Fruit fly (Drosophila melanogaster) whole organism, embryonic: ENCODE data around the gene Hsp22.

Source experiments
- ATbp ChIP-seq: fragments of 200-800 bp; sonication (Bioruptor generic); optimal IDR thresholded peaks from 2 replicates; lab custom pipeline; 2017; ENCODE audit warnings: missing biosample characterization, mild to moderate bottlenecking, missing genetic modification characterization, missing genetic modification reagents
- Atf3 ChIP-seq: fragments of 200-800 bp; sonication (Bioruptor generic); optimal IDR thresholded peaks from 3 replicates; lab custom pipeline; 2016; ENCODE audit warnings: missing biosample characterization, missing genetic modification characterization
- Blimp-1 ChIP-seq: fragments of 200-800 bp; sonication (Bioruptor generic); optimal IDR thresholded peaks from 3 replicates; lab custom pipeline; 2018; ENCODE audit warnings: missing biosample characterization, missing genetic modification characterization, mild to moderate bottlenecking, moderate library complexity, missing genetic modification reagents
- CG11085 ChIP-seq: fragments of 200-800 bp; sonication (Bioruptor generic); IDR thresholded peaks from 2 replicates; pipeline ENCODE4 v1.3.6; 2022; ENCODE audit warnings: missing biosample characterization, missing genetic modification characterization
- CG11093 ChIP-seq: fragments of 200-800 bp; sonication (Bioruptor generic); IDR thresholded peaks from 3 replicates; pipeline ENCODE4 v1.3.6; 2022; ENCODE audit warnings: missing biosample characterization, missing genetic modification characterization
- CG12155 ChIP-seq: fragments of 200-800 bp; sonication (Bioruptor generic); optimal IDR thresholded peaks from 3 replicates; lab custom pipeline; 2016; ENCODE audit warnings: missing biosample characterization, missing genetic modification characterization
- CG12744 ChIP-seq: fragments of 200-800 bp; sonication (Bioruptor generic); optimal IDR thresholded peaks from 2 replicates; lab custom pipeline; 2016; ENCODE audit warnings: missing biosample characterization, missing genetic modification characterization
- CG13287 ChIP-seq: fragments of 200-800 bp; sonication (Bioruptor generic); IDR thresholded peaks from 2 replicates; pipeline ENCODE4 v1.3.6; 2022; ENCODE audit warnings: missing biosample characterization, missing genetic modification characterization; ENCODE audit not compliant: partially characterized antibody
- CG13296 ChIP-seq: fragments of 200-800 bp; sonication (Bioruptor generic); optimal IDR thresholded peaks from 3 replicates; lab custom pipeline; 2018; ENCODE audit warnings: missing biosample characterization, mild to moderate bottlenecking, missing genetic modification characterization
- CG13894 ChIP-seq: fragments of 200-800 bp; sonication (Bioruptor generic); optimal IDR thresholded peaks from 3 replicates; lab custom pipeline; 2018; ENCODE audit warnings: missing biosample characterization, mild to moderate bottlenecking, missing genetic modification characterization, moderate library complexity
- CG15514 ChIP-seq: fragments of 200-800 bp; sonication (Bioruptor generic); optimal IDR thresholded peaks from 3 replicates; lab custom pipeline; 2017; ENCODE audit warnings: missing biosample characterization, missing genetic modification characterization, mild to moderate bottlenecking, moderate library complexity, missing genetic modification reagents
- CG1603 ChIP-seq: fragments of 200-800 bp; sonication (Bioruptor generic); optimal IDR thresholded peaks from 2 replicates; lab custom pipeline; 2019; ENCODE audit warnings: missing biosample characterization, mild to moderate bottlenecking, missing genetic modification characterization, moderate library complexity
- CG17359 ChIP-seq: fragments of 200-800 bp; sonication (Bioruptor generic); optimal IDR thresholded peaks from 3 replicates; lab custom pipeline; 2018; ENCODE audit warnings: missing biosample characterization, mild to moderate bottlenecking, missing genetic modification characterization, moderate library complexity
- CG2875 ChIP-seq: fragments of 200-800 bp; sonication (Bioruptor generic); optimal IDR thresholded peaks from 2 replicates; lab custom pipeline; 2017; ENCODE audit warnings: missing biosample characterization, mild to moderate bottlenecking, missing genetic modification characterization, missing genetic modification reagents
- CG30020 ChIP-seq: fragments of 200-800 bp; optimal IDR thresholded peaks from 2 replicates; lab custom pipeline; 2019; ENCODE audit warnings: missing biosample characterization, mild to moderate bottlenecking, missing genetic modification characterization, moderate library complexity
- CG30431 ChIP-seq: fragments of 200-800 bp; sonication (Bioruptor generic); optimal IDR thresholded peaks from 2 replicates; lab custom pipeline; 2017; ENCODE audit warnings: missing biosample characterization, missing genetic modification characterization
- CG34224 ChIP-seq: fragments of 200-800 bp; sonication (Bioruptor generic); IDR thresholded peaks from 3 replicates; pipeline ENCODE4 v1.3.6; 2022; ENCODE audit warnings: missing biosample characterization, missing genetic modification characterization; ENCODE audit not compliant: partially characterized antibody
- CG34376 ChIP-seq: fragments of 200-800 bp; sonication (Bioruptor generic); optimal IDR thresholded peaks from 2 replicates; lab custom pipeline; 2018; ENCODE audit warnings: missing biosample characterization, mild to moderate bottlenecking, missing genetic modification characterization
- CG3995 ChIP-seq: fragments of 200-800 bp; sonication (Bioruptor generic); optimal IDR thresholded peaks from 3 replicates; lab custom pipeline; 2016; ENCODE audit warnings: missing biosample characterization, missing genetic modification characterization
- CG4328 ChIP-seq: fragments of 200-800 bp; sonication (Bioruptor generic); optimal IDR thresholded peaks from 3 replicates; lab custom pipeline; 2017; ENCODE audit warnings: missing biosample characterization, missing genetic modification reagents, missing genetic modification characterization
- CG43689 ChIP-seq: fragments of 200-800 bp; sonication (Bioruptor generic); IDR thresholded peaks from 2 replicates; pipeline ENCODE4 v1.3.6; 2022; ENCODE audit warnings: missing biosample characterization, missing genetic modification characterization
- CG6854 ChIP-seq: fragments of 200-800 bp; sonication (Bioruptor generic); optimal IDR thresholded peaks from 3 replicates; lab custom pipeline; 2017; ENCODE audit warnings: missing biosample characterization, mild to moderate bottlenecking, missing genetic modification characterization
- CG7987 ChIP-seq: fragments of 200-800 bp; sonication (Bioruptor generic); optimal IDR thresholded peaks from 2 replicates; lab custom pipeline; 2018; ENCODE audit warnings: missing biosample characterization, mild to moderate bottlenecking, missing genetic modification characterization, moderate library complexity
- CG8388 ChIP-seq: fragments of 200-800 bp; sonication (Bioruptor generic); optimal IDR thresholded peaks from 2 replicates; lab custom pipeline; 2019; ENCODE audit warnings: missing biosample characterization, mild to moderate bottlenecking, missing genetic modification characterization, moderate library complexity
- CG9437 ChIP-seq: fragments of 200-800 bp; sonication (Bioruptor generic); optimal IDR thresholded peaks from 2 replicates; lab custom pipeline; 2018; ENCODE audit warnings: missing biosample characterization, mild to moderate bottlenecking, missing genetic modification characterization
- Dp ChIP-seq: fragments of 200-800 bp; sonication (Bioruptor generic); optimal IDR thresholded peaks from 2 replicates; lab custom pipeline; 2018; ENCODE audit warnings: missing biosample characterization, mild to moderate bottlenecking, missing genetic modification characterization, moderate library complexity
- E2f2 ChIP-seq: fragments of 200-800 bp; sonication (Bioruptor generic); IDR thresholded peaks from 2 replicates; pipeline ENCODE4 v1.3.6; 2022; ENCODE audit warnings: missing biosample characterization, missing genetic modification characterization
- Hr51 ChIP-seq, 2 experiments: fragments of 200-800 bp; sonication (Bioruptor generic); optimal IDR thresholded peaks; 2 replicates in 1 of 2; 3 replicates in 1 of 2; lab custom pipeline; 2016 to 2018; ENCODE audit warnings: missing biosample characterization in 2 of 2, missing genetic modification characterization in 2 of 2, mild to moderate bottlenecking in 1 of 2, moderate library complexity in 1 of 2
- Lim3 ChIP-seq: fragments of 200-800 bp; sonication (Bioruptor generic); IDR thresholded peaks from 2 replicates; pipeline ENCODE4 v1.3.6; 2022; ENCODE audit warnings: missing biosample characterization, missing genetic modification characterization
- MBD-R2 ChIP-seq: fragments of 200-800 bp; sonication (Bioruptor generic); IDR thresholded peaks from 2 replicates; pipeline ENCODE4 v1.3.6; 2022; ENCODE audit warnings: missing biosample characterization, missing genetic modification characterization
- Pdp1 ChIP-seq, 2 experiments: fragments of 200-800 bp; sonication (Bioruptor generic); optimal IDR thresholded peaks; 3 replicates each; lab custom pipeline; 2016; ENCODE audit warnings: missing biosample characterization in 2 of 2, missing genetic modification characterization in 2 of 2, mild to moderate bottlenecking in 1 of 2, moderate library complexity in 1 of 2
- Rfx ChIP-seq: fragments of 200-800 bp; sonication (Bioruptor generic); IDR thresholded peaks from 2 replicates; pipeline ENCODE4 v1.3.6; 2022; ENCODE audit warnings: missing biosample characterization, missing genetic modification characterization
- Sry-β ChIP-seq: fragments of 200-800 bp; sonication (Bioruptor generic); optimal IDR thresholded peaks from 2 replicates; lab custom pipeline; 2018; ENCODE audit warnings: missing biosample characterization, mild to moderate bottlenecking, missing genetic modification characterization, moderate library complexity
- az2 ChIP-seq: fragments of 200-800 bp; sonication (Bioruptor generic); optimal IDR thresholded peaks from 3 replicates; lab custom pipeline; 2016; ENCODE audit warnings: missing biosample characterization, missing genetic modification characterization
- caup ChIP-seq: fragments of 200-800 bp; sonication (Bioruptor generic); optimal IDR thresholded peaks from 3 replicates; lab custom pipeline; 2017; ENCODE audit warnings: missing biosample characterization, mild to moderate bottlenecking, missing genetic modification characterization, moderate library complexity; ENCODE audit not compliant: severe bottlenecking
- chif ChIP-seq, 2 experiments: fragments of 200-800 bp; sonication (Bioruptor generic); optimal IDR thresholded peaks; 3 replicates each; lab custom pipeline; 2016; ENCODE audit warnings: missing biosample characterization in 2 of 2, missing genetic modification characterization in 2 of 2
- crp ChIP-seq, 2 experiments: fragments of 200-800 bp; sonication (Bioruptor generic); optimal IDR thresholded peaks; 2 replicates in 1 of 2; 3 replicates in 1 of 2; lab custom pipeline; 2017; ENCODE audit warnings: missing biosample characterization in 2 of 2, missing genetic modification characterization in 2 of 2, mild to moderate bottlenecking in 1 of 2, moderate library complexity in 1 of 2
- danr ChIP-seq: fragments of 200-800 bp; sonication (Bioruptor generic); IDR thresholded peaks from 2 replicates; pipeline ENCODE4 v1.3.6; 2022; ENCODE audit warnings: missing biosample characterization, missing genetic modification characterization
- gsb-n ChIP-seq: fragments of 200-800 bp; sonication (Bioruptor generic); optimal IDR thresholded peaks from 3 replicates; lab custom pipeline; 2018; ENCODE audit warnings: missing biosample characterization, mild to moderate bottlenecking, missing genetic modification characterization
- inv ChIP-seq: fragments of 200-800 bp; sonication (Bioruptor generic); IDR thresholded peaks from 2 replicates; pipeline ENCODE4 v1.3.6; 2022; ENCODE audit warnings: missing biosample characterization, missing genetic modification characterization; ENCODE audit not compliant: partially characterized antibody
- onecut ChIP-seq: fragments of 200-800 bp; sonication (Bioruptor generic); IDR thresholded peaks from 2 replicates; pipeline ENCODE4 v1.3.6; 2022; ENCODE audit warnings: missing biosample characterization, missing genetic modification characterization
- pb ChIP-seq: fragments of 200-800 bp; sonication (Bioruptor generic); optimal IDR thresholded peaks from 3 replicates; lab custom pipeline; 2016; ENCODE audit warnings: missing biosample characterization, missing genetic modification characterization
- ranshi ChIP-seq: fragments of 200-800 bp; sonication (Bioruptor generic); IDR thresholded peaks from 2 replicates; pipeline ENCODE4 v1.3.6; 2022; ENCODE audit warnings: missing biosample characterization, missing genetic modification characterization
- sd ChIP-seq: fragments of 200-800 bp; sonication (Bioruptor generic); optimal IDR thresholded peaks from 3 replicates; lab custom pipeline; 2018; ENCODE audit warnings: missing biosample characterization, mild to moderate bottlenecking, missing genetic modification characterization, moderate library complexity
- sug ChIP-seq: fragments of 200-800 bp; optimal IDR thresholded peaks from 2 replicates; lab custom pipeline; 2019; ENCODE audit warnings: missing biosample characterization, mild to moderate bottlenecking, missing genetic modification characterization, moderate library complexity
- wek ChIP-seq: fragments of 200-800 bp; sonication (Bioruptor generic); optimal IDR thresholded peaks from 3 replicates; lab custom pipeline; 2018; ENCODE audit warnings: missing biosample characterization, mild to moderate bottlenecking, missing genetic modification characterization, moderate library complexity
- wor ChIP-seq: fragments of 200-800 bp; sonication (Bioruptor generic); IDR thresholded peaks from 2 replicates; pipeline ENCODE4 v1.3.6; 2022; ENCODE audit warnings: missing biosample characterization, missing genetic modification characterization

The Hsp22 gene

dm6 chr3L:9361894-9362293 lies 10.8 kb upstream of the Hsp22 start, which contains the start of gene CG34456:
Gene CG34456, plus strand, starts transcription at chr3L:9362108.
- TF ChIP-seq CG34376 (GFP tag; lab: Kevin White, UChicago) (peak; percentile 25), CG13296 (GFP tag; lab: Kevin White, UChicago) (peak; percentile 26), onecut (GFP tag; lab: Robert Waterston, UW) (no peak), CG13894 (peak; percentile 2), sug (peak; percentile 9)
- TF ChIP-seq, all 482 proteins: peak for 4

- TF ChIP-seq E2f2 (GFP tag; lab: Robert Waterston, UW): peak; percentile 81
- no peak for TF ChIP-seq CG4328
- peak in 1 of 2 experiments; percentile 66 for TF ChIP-seq Pdp1 (GFP tag; optimal IDR thresholded peaks at IDR 0.05; lab: Kevin White, UChicago)
- TF ChIP-seq wek (GFP tag; lab: Kevin White, UChicago): no peak
- no peak for TF ChIP-seq CG7987
- peak; percentile 35; the same call in 1 of the 3 replicates for TF ChIP-seq CG34224 (GFP tag; lab: Robert Waterston, UW)
- TF ChIP-seq crp (GFP tag; optimal IDR thresholded peaks at IDR 0.05; lab: Kevin White, UChicago): peak in 1 of 2 experiments; percentile 80
- TF ChIP-seq gsb-n: peak; percentile 9
- TF ChIP-seq wor: no peak
- TF ChIP-seq Dp (GFP tag; lab: Kevin White, UChicago): peak; percentile 70
- peak; percentile 99 for TF ChIP-seq CG9437 (GFP tag; lab: Kevin White, UChicago)
- TF ChIP-seq CG2875 (GFP tag; lab: Kevin White, UChicago): no peak
- TF ChIP-seq danr (GFP tag; lab: Robert Waterston, UW): no peak
- peak; percentile 41; the same call in 1 of the 2 replicates for TF ChIP-seq MBD-R2 (GFP tag; lab: Robert Waterston, UW)
- TF ChIP-seq pb (GFP tag; lab: Kevin White, UChicago): no peak
- no peak for TF ChIP-seq sd
- TF ChIP-seq CG13287 (GFP tag; lab: Robert Waterston, UW): peak; percentile 36; the same call in 1 of the 2 replicates
- no peak for TF ChIP-seq Blimp-1 (GFP tag; lab: Kevin White, UChicago)
- no peak for TF ChIP-seq chif (GFP tag; optimal IDR thresholded peaks at IDR 0.05; lab: Kevin White, UChicago)
- no peak for TF ChIP-seq inv (GFP tag; lab: Robert Waterston, UW)
- peak; percentile 76 for TF ChIP-seq CG17359 (tag; lab: Kevin White, UChicago)
- no peak for TF ChIP-seq CG30431
- TF ChIP-seq CG15514 (GFP tag; lab: Kevin White, UChicago): peak; percentile 40
- no peak for TF ChIP-seq Atf3 (GFP tag; lab: Kevin White, UChicago)
Measured at dm6 chr3L:9364131-9364530, 8.6 kb upstream of the Hsp22 start, which contains the start of gene mRRF1. Gene mRRF1, plus strand, starts transcription at chr3L:9364350.

DNA sequence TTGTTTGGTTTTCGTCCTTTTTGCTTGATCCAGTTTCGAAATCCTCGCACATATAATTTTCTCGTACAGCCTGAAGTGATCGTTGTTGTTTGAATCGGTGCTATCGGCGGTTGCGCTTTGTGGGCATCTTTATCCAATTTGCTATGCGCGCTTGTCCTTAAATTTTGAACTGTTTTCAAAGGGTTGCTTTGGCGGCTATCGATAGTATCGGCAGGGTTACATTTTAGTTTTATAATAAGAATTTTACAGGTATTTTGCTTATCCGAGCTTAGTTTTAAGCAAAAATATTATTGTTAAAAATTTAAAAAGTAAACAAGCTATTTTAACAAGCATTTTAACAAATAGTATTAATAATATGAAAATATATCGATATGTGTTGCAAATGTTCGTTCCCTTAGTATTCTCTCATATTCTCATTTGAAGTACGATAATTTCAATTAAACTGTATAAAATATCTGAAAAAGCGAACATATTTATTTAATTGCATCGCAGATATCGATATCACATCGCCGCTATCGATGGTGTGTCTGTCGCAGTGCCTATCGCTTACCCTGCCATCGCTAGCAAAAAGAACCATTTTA lies 5.8 kb upstream of the Hsp22 start, which contains the start of the genes Klp67A and CG4452:
Gene Klp67A, minus strand, starts transcription at position 197 of the 581 bp plus-strand sequence.
Gene CG4452, plus strand, starts transcription at position 528 of the 581 bp plus-strand sequence.
- no peak for TF ChIP-seq ATbp
- TF ChIP-seq Rfx (GFP tag; lab: Robert Waterston, UW): peak; percentile 52
- no peak for TF ChIP-seq ranshi (GFP tag; lab: Robert Waterston, UW)
- peak; percentile 38 for TF ChIP-seq az2 (GFP tag; lab: Kevin White, UChicago)
- TF ChIP-seq Lim3 (GFP tag; lab: Robert Waterston, UW): no peak
- TF ChIP-seq CG43689: no peak
- TF ChIP-seq gsb-n: peak; percentile 62
- TF ChIP-seq Hr51 (GFP tag; optimal IDR thresholded peaks at IDR 0.05; lab: Kevin White, UChicago): peak in 1 of 2 experiments; percentile 37
- peak; percentile 85 for TF ChIP-seq CG3995 (GFP tag; lab: Kevin White, UChicago)
- TF ChIP-seq CG30020 (tag; lab: Kevin White, UChicago): peak; percentile 79
- TF ChIP-seq CG11093: no peak
- TF ChIP-seq caup (GFP tag; lab: Kevin White, UChicago): no peak
- no peak for TF ChIP-seq CG11085 (GFP tag; lab: Robert Waterston, UW)
- TF ChIP-seq CG6854: no peak
- peak; percentile 20 for TF ChIP-seq CG1603 (tag; lab: Kevin White, UChicago)
- peak; percentile 28 for TF ChIP-seq CG8388 (GFP tag; lab: Kevin White, UChicago)
- peak; percentile 53 for TF ChIP-seq CG12155
- no peak for TF ChIP-seq CG12744 (GFP tag; lab: Kevin White, UChicago)
- no peak for TF ChIP-seq Sry-β (GFP tag; lab: Kevin White, UChicago)
